Fruit fly (Drosophila melanogaster) whole organism, adult: ENCODE results near the gene CG3792.

Experiments
- CG11617 ChIP-seq: fragments of 200-800 bp; sonication (Bioruptor generic); optimal IDR thresholded peaks from 2 replicates; lab custom pipeline; 2017; ENCODE audit warnings: mild to moderate bottlenecking, missing biosample characterization, missing genetic modification reagents, missing genetic modification characterization
- CG12768 ChIP-seq: fragments of 200-800 bp; sonication (Bioruptor generic); optimal IDR thresholded peaks from 2 replicates; lab custom pipeline; 2017; ENCODE audit warnings: missing biosample characterization, missing genetic modification characterization, mild to moderate bottlenecking, moderate library complexity, missing genetic modification reagents
- CG14711 ChIP-seq: fragments of 200-800 bp; sonication (Bioruptor generic); optimal IDR thresholded peaks from 2 replicates; lab custom pipeline; 2018; ENCODE audit warnings: missing biosample characterization, mild to moderate bottlenecking, missing genetic modification characterization, moderate library complexity
- CG1620 ChIP-seq: fragments of 200-800 bp; sonication (Bioruptor generic); optimal IDR thresholded peaks from 2 replicates; lab custom pipeline; 2016; ENCODE audit warnings: missing biosample characterization, missing genetic modification characterization
- CG33017 ChIP-seq: fragments of 200-800 bp; sonication (Bioruptor generic); optimal IDR thresholded peaks from 2 replicates; lab custom pipeline; 2018; ENCODE audit warnings: missing biosample characterization, mild to moderate bottlenecking, missing genetic modification characterization, moderate library complexity
- CG5204 ChIP-seq: fragments of 200-800 bp; sonication (Bioruptor generic); optimal IDR thresholded peaks from 2 replicates; lab custom pipeline; 2016; ENCODE audit warnings: missing biosample characterization, missing genetic modification characterization
- CG7045 ChIP-seq: fragments of 200-800 bp; sonication (Bioruptor generic); optimal IDR thresholded peaks from 2 replicates; lab custom pipeline; 2017; ENCODE audit warnings: missing biosample characterization, mild to moderate bottlenecking, missing genetic modification characterization
- CG7101 ChIP-seq: fragments of 200-800 bp; sonication (Bioruptor generic); optimal IDR thresholded peaks from 2 replicates; lab custom pipeline; 2018; ENCODE audit warnings: missing biosample characterization, mild to moderate bottlenecking, missing genetic modification characterization, moderate library complexity
- Clk ChIP-seq: fragments of 200-800 bp; sonication (Bioruptor generic); optimal IDR thresholded peaks from 2 replicates; lab custom pipeline; 2017; ENCODE audit warnings: missing biosample characterization, missing genetic modification characterization
- Crg-1 ChIP-seq: fragments of 200-800 bp; sonication (Bioruptor generic); optimal IDR thresholded peaks from 2 replicates; lab custom pipeline; 2016; ENCODE audit warnings: missing biosample characterization, missing genetic modification characterization
- Hr96 ChIP-seq: fragments of 200-800 bp; sonication (Bioruptor generic); optimal IDR thresholded peaks from 2 replicates; lab custom pipeline; 2016; ENCODE audit warnings: missing biosample characterization, missing genetic modification characterization
- Mnt ChIP-seq: fragments of 200-800 bp; sonication (Bioruptor generic); optimal IDR thresholded peaks from 2 replicates; lab custom pipeline; 2016; ENCODE audit warnings: missing biosample characterization, mild to moderate bottlenecking, missing genetic modification characterization
- bab1 ChIP-seq: fragments of 200-800 bp; sonication (Bioruptor generic); optimal IDR thresholded peaks from 3 replicates; lab custom pipeline; 2019; ENCODE audit warnings: missing biosample characterization, mild to moderate bottlenecking, missing genetic modification characterization, moderate library complexity
- cic ChIP-seq: fragments of 200-800 bp; sonication (Bioruptor generic); optimal IDR thresholded peaks from 2 replicates; lab custom pipeline; 2017; ENCODE audit warnings: missing biosample characterization, mild to moderate bottlenecking, missing genetic modification characterization, moderate library complexity
- cnc ChIP-seq, 2 experiments: fragments of >200 bp; optimal IDR thresholded peaks; 2 replicates each; lab custom pipeline; 2017
- kay ChIP-seq: fragments of 200-800 bp; sonication (Bioruptor generic); peaks from one replicate; lab custom pipeline; 2016; ENCODE audit warnings: missing biosample characterization, missing genetic modification characterization, borderline replicate concordance
- ovo ChIP-seq: fragments of 200-800 bp; sonication (Bioruptor generic); optimal IDR thresholded peaks from 2 replicates; lab custom pipeline; 2016; ENCODE audit warnings: missing biosample characterization, missing genetic modification characterization
- pad ChIP-seq: fragments of 200-800 bp; sonication (Bioruptor generic); optimal IDR thresholded peaks from 3 replicates; lab custom pipeline; 2017; ENCODE audit warnings: missing biosample characterization, missing genetic modification characterization, mild to moderate bottlenecking, moderate library complexity, missing genetic modification reagents
- tj ChIP-seq: fragments of 200-800 bp; sonication (Bioruptor generic); optimal IDR thresholded peaks from 3 replicates; lab custom pipeline; 2017; ENCODE audit warnings: missing biosample characterization, mild to moderate bottlenecking, missing genetic modification characterization, moderate library complexity
- toe ChIP-seq: fragments of 200-800 bp; sonication (Bioruptor generic); optimal IDR thresholded peaks from 2 replicates; lab custom pipeline; 2016; ENCODE audit warnings: missing biosample characterization, missing genetic modification characterization

Gene CG3792

DNA sequence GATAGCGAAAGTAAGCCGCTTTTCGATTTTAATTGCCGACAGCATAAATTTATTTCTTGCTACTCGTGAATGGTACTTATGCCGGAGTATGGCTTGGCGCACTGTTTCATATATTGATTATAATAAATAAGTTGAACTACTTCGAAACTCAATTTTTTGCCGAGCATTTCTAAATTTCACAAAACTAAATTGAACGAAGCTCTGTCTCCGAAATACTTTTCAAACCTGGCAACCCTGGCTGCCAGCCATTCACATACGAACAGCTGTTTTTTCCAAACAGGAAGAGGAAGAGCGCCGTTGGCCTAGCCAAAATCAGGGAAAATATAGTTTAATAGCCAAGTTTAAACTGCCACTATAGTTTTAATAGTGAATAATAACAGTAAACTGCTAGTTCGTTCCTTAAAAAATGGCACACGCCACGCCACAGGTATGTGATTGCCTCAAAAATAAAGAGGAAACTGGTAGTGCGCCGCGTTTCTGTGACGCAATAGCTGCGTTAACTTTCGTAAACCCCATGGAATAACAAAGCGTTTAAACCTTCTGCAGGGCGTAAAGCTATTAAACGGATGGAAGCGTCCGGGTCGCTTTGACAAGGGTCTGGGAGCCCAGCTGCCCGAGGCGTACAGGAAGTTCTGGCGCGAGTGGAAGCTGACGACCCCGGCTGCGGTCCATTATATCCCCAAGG is 3.2 kb upstream of the CG3792 start, which contains the start of gene mRpL28:
mRpL28 (plus strand) TSS at position 246 of the 685 bp plus-strand sequence.
- TF ChIP-seq tj (peak; percentile 2), CG33017 (no peak), CG5204 (no peak), cic (GFP tag; lab: Kevin White, UChicago) (no peak), Mnt (GFP tag; lab: Kevin White, UChicago) (peak; percentile 44), CG1620 (GFP tag; lab: Kevin White, UChicago) (no peak), Clk (no peak), bab1 (GFP tag; lab: Kevin White, UChicago) (peak; percentile 65), toe (no peak), CG14711 (tag; lab: Kevin White, UChicago) (peak; percentile 94), CG11617 (GFP tag; lab: Kevin White, UChicago) (peak; percentile 11), CG12768 (GFP tag; lab: Kevin White, UChicago) (no peak), kay (no peak), cnc (optimal IDR thresholded peaks at IDR 0.05; lab: Kevin White, UChicago) (no peak), CG7045 (GFP tag; lab: Kevin White, UChicago) (no peak), pad (GFP tag; lab: Kevin White, UChicago) (no peak), Hr96 (GFP tag; lab: Kevin White, UChicago) (no peak), CG7101 (tag; lab: Kevin White, UChicago) (peak; percentile 15), Crg-1 (GFP tag; lab: Kevin White, UChicago) (no peak), ovo (GFP tag; lab: Kevin White, UChicago) (no peak)

DNA sequence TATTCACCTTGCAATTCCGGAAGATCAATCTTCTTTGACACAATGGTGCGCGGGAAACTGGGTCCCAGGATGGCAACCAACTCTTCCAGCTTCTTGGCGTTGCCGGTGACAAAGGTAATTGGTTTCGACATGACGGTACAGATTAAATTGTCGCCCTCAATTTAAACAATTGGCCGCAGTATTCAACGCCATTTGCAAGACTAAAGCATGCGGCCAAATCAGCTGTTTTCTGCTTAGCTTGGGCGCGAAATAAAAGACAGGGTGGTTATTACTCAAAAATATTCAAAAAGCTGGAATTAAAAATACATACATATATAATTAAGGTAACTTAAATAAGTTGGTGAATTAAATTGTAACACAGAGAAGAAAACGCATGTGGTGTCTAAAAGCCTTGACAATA is 2.0 kb downstream of the CG3792 start, which contains the start of gene CG8891:
CG8891 (minus strand) TSS at position 242 of the 400 bp plus-strand sequence.
- TF ChIP-seq pad (GFP tag; lab: Kevin White, UChicago) (no peak), cnc (optimal IDR thresholded peaks at IDR 0.05; lab: Kevin White, UChicago) (no peak), toe (no peak), ovo (GFP tag; lab: Kevin White, UChicago) (no peak), Hr96 (GFP tag; lab: Kevin White, UChicago) (no peak), CG1620 (GFP tag; lab: Kevin White, UChicago) (no peak), CG7101 (tag; lab: Kevin White, UChicago) (no peak), bab1 (GFP tag; lab: Kevin White, UChicago) (peak; percentile 14), CG7045 (GFP tag; lab: Kevin White, UChicago) (no peak), tj (no peak), Crg-1 (GFP tag; lab: Kevin White, UChicago) (no peak), Mnt (GFP tag; lab: Kevin White, UChicago) (peak; percentile 51), kay (no peak), cic (GFP tag; lab: Kevin White, UChicago) (no peak), CG12768 (GFP tag; lab: Kevin White, UChicago) (no peak)

DNA sequence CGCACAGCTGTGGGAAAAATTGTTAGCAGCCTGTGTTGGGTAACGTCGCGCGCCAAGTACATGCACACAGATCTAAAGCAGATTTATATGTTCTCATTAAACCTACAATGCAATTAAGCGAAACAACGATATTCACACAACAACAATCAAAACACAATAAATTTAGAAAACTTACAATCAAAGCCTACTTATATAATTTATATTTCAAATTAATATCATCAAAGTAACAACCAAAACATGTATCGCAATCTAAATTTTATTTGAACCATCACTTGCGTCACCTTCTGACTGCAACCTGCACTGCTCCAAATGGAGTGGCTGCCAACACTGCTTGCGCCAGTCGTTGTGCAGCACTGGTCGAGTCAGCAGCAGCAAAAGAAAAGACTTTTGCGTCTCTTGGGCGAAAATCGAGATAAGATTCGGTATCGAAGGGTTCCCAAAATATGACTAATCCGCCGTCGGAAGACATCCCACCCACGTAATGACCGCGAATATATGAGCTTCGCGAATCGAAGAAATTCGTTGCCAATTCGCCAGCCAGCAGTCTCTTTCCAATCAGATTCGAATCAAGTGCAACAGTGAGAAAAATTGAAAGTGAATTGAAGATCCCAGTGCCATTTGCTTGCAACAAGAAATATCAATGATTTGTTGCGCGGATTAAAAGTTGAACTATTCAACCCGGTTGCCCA is 4.3 kb downstream of the CG3792 start, which contains the start of the genes CG8892 and CG34126:
CG8892 (minus strand) TSS at position 315 of the 689 bp plus-strand sequence.
CG34126 (plus strand) TSS at position 337 of the 689 bp plus-strand sequence.
- TF ChIP-seq kay = no peak
- peak; percentile 99 for TF ChIP-seq ovo (GFP tag; lab: Kevin White, UChicago)
- peak; percentile 95 for TF ChIP-seq CG14711 (tag; lab: Kevin White, UChicago)
- TF ChIP-seq CG33017 = peak; percentile 96
- no peak for TF ChIP-seq cnc (optimal IDR thresholded peaks at IDR 0.05; lab: Kevin White, UChicago)
- TF ChIP-seq Crg-1 (GFP tag; lab: Kevin White, UChicago) = peak; percentile 99
- peak; percentile 97 for TF ChIP-seq Mnt (GFP tag; lab: Kevin White, UChicago)
- peak; percentile 96 for TF ChIP-seq pad (GFP tag; lab: Kevin White, UChicago)
- peak; percentile 89 for TF ChIP-seq cic (GFP tag; lab: Kevin White, UChicago)
- TF ChIP-seq CG12768 (GFP tag; lab: Kevin White, UChicago) = peak; percentile 99
- TF ChIP-seq tj = peak; percentile 90
- peak; percentile 95 for TF ChIP-seq bab1 (GFP tag; lab: Kevin White, UChicago)
- peak; percentile 98 for TF ChIP-seq CG5204
- TF ChIP-seq CG11617 (GFP tag; lab: Kevin White, UChicago) = peak; percentile 99
- TF ChIP-seq CG7101 (tag; lab: Kevin White, UChicago) = peak; percentile 98
- TF ChIP-seq Clk = peak; percentile 99
- peak; percentile 99 for TF ChIP-seq toe
- peak; percentile 96 for TF ChIP-seq Hr96 (GFP tag; lab: Kevin White, UChicago)
- peak; percentile 97 for TF ChIP-seq CG7045 (GFP tag; lab: Kevin White, UChicago)
- peak; percentile 99 for TF ChIP-seq CG1620 (GFP tag; lab: Kevin White, UChicago)

DNA sequence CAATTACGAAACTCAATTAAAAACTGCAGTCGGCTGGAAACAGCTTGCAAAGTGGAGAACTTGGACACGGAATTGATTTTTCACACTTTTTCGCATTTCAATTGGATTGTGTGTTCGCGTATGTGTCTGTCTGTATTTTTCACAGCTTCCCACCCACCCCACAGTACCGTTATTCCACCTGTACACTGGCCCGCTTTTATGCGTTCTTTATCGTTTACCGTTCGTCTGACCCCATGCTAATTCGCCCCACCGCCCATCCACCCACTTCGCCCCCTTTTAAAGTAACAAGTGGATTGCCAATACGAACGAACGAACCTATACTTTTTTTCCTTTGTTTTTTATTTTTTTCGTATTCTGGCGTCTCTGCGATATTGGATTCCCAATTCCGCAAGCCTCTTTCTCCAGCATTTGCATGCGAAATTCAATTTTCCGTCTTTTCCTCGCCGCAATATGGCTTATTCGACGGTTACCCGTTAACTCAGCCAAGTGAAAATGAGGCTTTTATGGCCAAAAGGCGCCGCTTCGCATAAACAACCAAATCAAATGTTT is 5.1 kb downstream of the CG3792 start:
- TF ChIP-seq ovo (GFP tag; lab: Kevin White, UChicago) = peak; percentile 86
- TF ChIP-seq cic (GFP tag; lab: Kevin White, UChicago) = no peak
- TF ChIP-seq tj = peak; percentile 41
- peak; percentile 9 for TF ChIP-seq pad (GFP tag; lab: Kevin White, UChicago)
